Fruit fly (Drosophila melanogaster): ENCODE results near the gene CG43057.

CG43057 gene

DNA sequence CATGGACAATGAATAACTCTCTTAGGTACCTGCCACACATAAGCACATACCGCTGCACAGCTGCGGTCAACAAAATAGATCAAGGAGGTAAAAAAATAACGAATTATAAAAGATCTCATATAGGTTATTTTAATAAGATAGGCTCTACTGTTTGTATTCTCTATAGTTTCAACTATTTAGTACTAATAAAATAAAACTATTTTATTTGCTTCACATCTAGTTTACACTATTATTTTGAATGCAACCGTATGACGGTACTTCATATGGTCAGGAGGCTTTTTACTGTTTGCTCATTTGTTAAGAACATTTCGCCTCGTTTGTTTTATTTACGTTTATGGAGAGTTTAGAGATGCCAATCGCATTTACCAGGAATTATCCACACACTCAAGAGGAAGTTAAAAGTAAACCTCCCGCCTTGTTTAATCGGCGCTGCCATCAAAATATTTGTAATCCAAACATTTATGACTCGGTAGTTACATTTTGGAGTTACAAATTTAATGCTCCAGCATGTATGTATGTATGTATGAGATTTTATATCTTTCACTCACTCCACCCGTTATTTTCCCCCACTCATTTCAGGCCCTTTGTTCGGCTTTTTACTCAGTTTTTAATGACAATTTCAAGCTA lies 31.3 kb upstream of the CG43057 start (continued):
- no peak for TF ChIP-seq amos (GFP tag; IDR thresholded peaks at IDR 0.05; ENCODE audit: partially characterized antibody)
- peak; percentile 13 for TF ChIP-seq CG8281 (tag; optimal IDR thresholded peaks at IDR 0.05)
- peak; percentile 74 for TF ChIP-seq CG15269 (tag; optimal IDR thresholded peaks at IDR 0.05)
- TF ChIP-seq gem (tag; optimal IDR thresholded peaks at IDR 0.05): peak; percentile 86
- TF ChIP-seq tll (GFP tag; optimal IDR thresholded peaks at IDR 0.05): peak in 1 of 2 experiments; percentile 83
- peak; percentile 49 for TF ChIP-seq CG15011 (GFP tag; optimal IDR thresholded peaks at IDR 0.05)
- no peak for TF ChIP-seq tx (GFP tag; optimal IDR thresholded peaks at IDR 0.05)
- no peak; the same call in 2 of the 3 replicates for TF ChIP-seq B-H1 (GFP tag; IDR thresholded peaks at IDR 0.05)
- TF ChIP-seq CG2889 (GFP tag; IDR thresholded peaks at IDR 0.05): peak; percentile 26; the same call in 1 of the 3 replicates
- TF ChIP-seq CG6765 (GFP tag; optimal IDR thresholded peaks at IDR 0.05): no peak
- TF ChIP-seq sob (GFP tag; IDR thresholded peaks at IDR 0.05): no peak
- TF ChIP-seq CG32767 (GFP tag; IDR thresholded peaks at IDR 0.05): peak; percentile 47; the same call in 1 of the 2 replicates
- no peak for TF ChIP-seq Trl (optimal IDR thresholded peaks at IDR 0.05)
- no peak for TF ChIP-seq Trl (GFP tag; optimal IDR thresholded peaks at IDR 0.05)
- TF ChIP-seq lmd (GFP tag; IDR thresholded peaks at IDR 0.05): peak; percentile 69
- TF ChIP-seq tgo (GFP tag; IDR thresholded peaks at IDR 0.05): peak; percentile 55; the same call in 2 of the 3 replicates
- no peak for TF ChIP-seq CG17186 (GFP tag; optimal IDR thresholded peaks at IDR 0.05)
- TF ChIP-seq CG6813 (GFP tag; optimal IDR thresholded peaks at IDR 0.05): peak; percentile 56
- TF ChIP-seq Sry-δ (GFP tag; optimal IDR thresholded peaks at IDR 0.05): no peak
- TF ChIP-seq prd (optimal IDR thresholded peaks at IDR 0.05): no peak
- TF ChIP-seq prd (GFP tag; IDR thresholded peaks at IDR 0.05): peak; percentile 89
- peak; percentile 60 for TF ChIP-seq CG13775 (GFP tag; optimal IDR thresholded peaks at IDR 0.05)
- peak; percentile 58 for TF ChIP-seq CG17568 (GFP tag; optimal IDR thresholded peaks at IDR 0.05)
- TF ChIP-seq CG8359 (GFP tag; optimal IDR thresholded peaks at IDR 0.05; ENCODE audit: borderline replicate concordance): peak; percentile 46
- peak; percentile 24 for TF ChIP-seq stwl (tag; optimal IDR thresholded peaks at IDR 0.05)
- no peak for TF ChIP-seq pros (GFP tag; optimal IDR thresholded peaks at IDR 0.05)
- no peak for TF ChIP-seq gsb (GFP tag; IDR thresholded peaks at IDR 0.05)
- TF ChIP-seq Deaf1 (tag; optimal IDR thresholded peaks at IDR 0.05): peak; percentile 38
- TF ChIP-seq otp (GFP tag; IDR thresholded peaks at IDR 0.05): peak; percentile 49; the same call in 1 of the 3 replicates
- TF ChIP-seq HLH4C (GFP tag; IDR thresholded peaks at IDR 0.05; ENCODE audit: partially characterized antibody): no peak
- TF ChIP-seq CG7928 (GFP tag; optimal IDR thresholded peaks at IDR 0.05): no peak
- no peak for TF ChIP-seq schlank (tag; optimal IDR thresholded peaks at IDR 0.05)
- TF ChIP-seq Xrp1 (GFP tag; IDR thresholded peaks at IDR 0.05): peak; percentile 88
- TF ChIP-seq chif (GFP tag; optimal IDR thresholded peaks at IDR 0.05): peak; percentile 46 to 68
- peak; percentile 51 for TF ChIP-seq az2 (GFP tag; optimal IDR thresholded peaks at IDR 0.05)
- TF ChIP-seq CG4424 (GFP tag; optimal IDR thresholded peaks at IDR 0.05): peak; percentile 70
- no peak for TF ChIP-seq sima (GFP tag; optimal IDR thresholded peaks at IDR 0.05)
- peak; percentile 21 for TF ChIP-seq CG8290 (GFP tag; optimal IDR thresholded peaks at IDR 0.05)
- TF ChIP-seq CG8290 (tag; optimal IDR thresholded peaks at IDR 0.05): no peak
- no peak for TF ChIP-seq kni (GFP tag; optimal IDR thresholded peaks at IDR 0.05)
- peak; percentile 49 for TF ChIP-seq CG7745 (tag; optimal IDR thresholded peaks at IDR 0.05)
- peak; percentile 75 for TF ChIP-seq CG2678 (tag; optimal IDR thresholded peaks at IDR 0.05)
- no peak for TF ChIP-seq GATAe (GFP tag; conservative IDR thresholded peaks at IDR 0.05)
- TF ChIP-seq CG16815 (GFP tag; optimal IDR thresholded peaks at IDR 0.05): peak; percentile 53
- no peak for TF ChIP-seq CrebB (tag; optimal IDR thresholded peaks at IDR 0.05)
- TF ChIP-seq CG6689 (GFP tag; IDR thresholded peaks at IDR 0.05): peak; percentile 60
- peak; percentile 72 for TF ChIP-seq CG11695 (GFP tag; IDR thresholded peaks at IDR 0.05)
- no peak for TF ChIP-seq CG11560 (tag; IDR thresholded peaks at IDR 0.05)
- TF ChIP-seq Ravus (GFP tag; IDR thresholded peaks at IDR 0.05): no peak
- peak; percentile 30; the same call in 1 of the 2 replicates for TF ChIP-seq MBD-R2 (GFP tag; IDR thresholded peaks at IDR 0.05)

Data from whole organism, embryonic.